Worm (Caenorhabditis elegans) whole organism, midembryonic: ENCODE measurements around the gene Y49E10.30.

Experiments
- T22C8.4 ChIP-seq: fragments of 200-800 bp; sonication (Bioruptor generic); IDR thresholded peaks from 2 replicates; pipeline ENCODE4 v1.3.6; 2022; ENCODE audit warnings: missing genetic modification characterization, missing compliant biosample characterization
- cog-1 ChIP-seq: sonication (generic microtip); optimal IDR thresholded peaks from 2 replicates; lab custom pipeline; 2016; ENCODE audit warnings: missing genetic modification characterization, missing compliant biosample characterization
- flt-1 ChIP-seq: fragments of 200-800 bp; sonication (Bioruptor generic); IDR thresholded peaks from 2 replicates; pipeline ENCODE4 v1.3.6; 2022; ENCODE audit warnings: missing genetic modification characterization, missing compliant biosample characterization
- med-1 ChIP-seq: sonication (generic microtip); optimal IDR thresholded peaks from 2 replicates; lab custom pipeline; 2017; ENCODE audit warnings: missing genetic modification characterization, mild to moderate bottlenecking, missing compliant biosample characterization, antibody characterized with exemption, missing genetic modification reagents; ENCODE audit not compliant: insufficient read depth
- ref-1 ChIP-seq: fragments of 200-800 bp; sonication (Bioruptor generic); conservative IDR thresholded peaks from 2 replicates; pipeline ENCODE4 v1.3.6; 2022; ENCODE audit warnings: missing genetic modification reagents, missing genetic modification characterization, missing compliant biosample characterization
- tab-1 ChIP-seq: fragments of 200-800 bp; sonication (Bioruptor generic); IDR thresholded peaks from 2 replicates; pipeline ENCODE4 v1.3.6; 2022; ENCODE audit warnings: missing genetic modification characterization, missing compliant biosample characterization

DNA sequence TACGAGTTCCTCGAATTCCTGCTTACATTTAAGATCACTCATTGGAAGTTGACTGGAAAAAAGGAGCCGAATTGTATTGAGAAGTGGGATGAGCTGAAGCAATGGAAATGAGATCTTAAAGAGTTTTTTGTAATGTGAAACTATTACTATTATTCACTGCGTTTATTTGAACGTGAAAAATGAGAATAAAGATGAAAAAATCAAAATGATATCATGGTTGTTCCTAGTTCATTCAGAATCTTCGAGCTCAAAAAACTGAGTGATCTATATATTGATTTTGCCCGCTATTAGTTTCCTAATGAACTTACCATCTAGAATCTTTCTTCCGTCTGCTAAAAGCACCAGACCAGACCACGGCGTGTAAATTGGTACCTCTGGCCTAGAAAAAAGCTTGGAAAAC is 50.3 kb downstream of the Y49E10.30 start:
- TF ChIP-seq med-1 (GFP tag; lab: Kevin White, UChicago), result no peak
- no peak for TF ChIP-seq ref-1 (GFP tag; lab: Robert Waterston, UW)
- no peak for TF ChIP-seq flt-1 (GFP tag; lab: Robert Waterston, UW)
- TF ChIP-seq cog-1 (tag; lab: Kevin White, UChicago), result no peak
- TF ChIP-seq tab-1, result no peak
- no peak for TF ChIP-seq T22C8.4
